Worm (Caenorhabditis elegans): Measurements from ENCODE around the gene ZK792.1.

ZK792.1 gene

ce11 chrIV:11703685-11704296, 44.1 kb downstream of the ZK792.1 start, which contains the start of the genes T22B3.3 and alg-3:
Gene T22B3.3, minus strand, starts transcription at chrIV:11703785.
Gene alg-3, plus strand, starts transcription at chrIV:11704246.
- TF ChIP-seq attf-4 (tag; optimal IDR thresholded peaks at IDR 0.05) (no peak), unc-130 (GFP tag; optimal IDR thresholded peaks at IDR 0.05) (no peak), ZK546.5 (tag; optimal IDR thresholded peaks at IDR 0.05) (no peak), dmd-6 (GFP tag; IDR thresholded peaks at IDR 0.05) (no peak), unc-39 (tag; optimal IDR thresholded peaks at IDR 0.05) (no peak), nhr-41 (GFP tag; IDR thresholded peaks at IDR 0.05) (no peak), unc-62 (GFP tag; optimal IDR thresholded peaks at IDR 0.05 in 1 of 2) (no peak), unc-62 (tag; optimal IDR thresholded peaks at IDR 0.05) (no peak), lin-15B (tag; optimal IDR thresholded peaks at IDR 0.05) (no peak), hlh-30 (tag; optimal IDR thresholded peaks at IDR 0.05; ENCODE audit: insufficient read depth) (no peak), tag-97 (GFP tag; IDR thresholded peaks at IDR 0.05) (no peak), pqm-1 (tag; optimal IDR thresholded peaks at IDR 0.05) (no peak), ceh-20 (GFP tag; IDR thresholded peaks at IDR 0.05) (no peak), lim-7 (GFP tag; IDR thresholded peaks at IDR 0.05) (no peak)

- TF ChIP-seq daf-16 (GFP tag; optimal IDR thresholded peaks at IDR 0.05): peak in 1 of 2 experiments; percentile 22
- TF ChIP-seq daf-16 (tag; optimal IDR thresholded peaks at IDR 0.05): no peak
- TF ChIP-seq lir-3 (tag; optimal IDR thresholded peaks at IDR 0.05): no peak
- TF ChIP-seq hlh-11 (tag; optimal IDR thresholded peaks at IDR 0.05): peak; percentile 9
- peak in 1 of 2 experiments; percentile 49 for TF ChIP-seq unc-62 (GFP tag; optimal IDR thresholded peaks at IDR 0.05 in 1 of 2)
- no peak for TF ChIP-seq unc-62 (tag; optimal IDR thresholded peaks at IDR 0.05)
These were observed 50.7 kb downstream of the ZK792.1 start for ce11 chrIV:11710331-11710730.

- no peak for TF ChIP-seq ama-1 (optimal IDR thresholded peaks at IDR 0.05)
- TF ChIP-seq Y75B8A.6 (GFP tag; IDR thresholded peaks at IDR 0.05): no peak
- no peak for TF ChIP-seq Y105C5A.15 (GFP tag; IDR thresholded peaks at IDR 0.05)
- no peak for TF ChIP-seq F37D6.2 (tag; optimal IDR thresholded peaks at IDR 0.05)
- TF ChIP-seq Y5F2A.4 (GFP tag; optimal IDR thresholded peaks at IDR 0.05): no peak
These were observed 53.6 kb downstream of the ZK792.1 start for ce11 chrIV:11713289-11713688.

- TF ChIP-seq madf-9 (GFP tag; conservative IDR thresholded peaks at IDR 0.05) (no peak), snpc-4 (tag; optimal IDR thresholded peaks at IDR 0.05) (no peak), lim-7 (GFP tag; IDR thresholded peaks at IDR 0.05) (no peak), lsy-2 (tag; optimal IDR thresholded peaks at IDR 0.05) (no peak), ces-1 (GFP tag; optimal IDR thresholded peaks at IDR 0.05) (no peak), aly-2 (tag; optimal IDR thresholded peaks at IDR 0.05) (no peak), daf-19 (GFP tag; conservative IDR thresholded peaks at IDR 0.05) (no peak), pqm-1 (tag; optimal IDR thresholded peaks at IDR 0.05) (no peak), nhr-77 (tag; optimal IDR thresholded peaks at IDR 0.05) (no peak), nhr-41 (GFP tag; IDR thresholded peaks at IDR 0.05) (no peak), ceh-28 (tag; optimal IDR thresholded peaks at IDR 0.05) (no peak), ztf-7 (tag; optimal IDR thresholded peaks at IDR 0.05) (no peak), daf-16 (GFP tag; optimal IDR thresholded peaks at IDR 0.05) (no peak), daf-16 (tag; optimal IDR thresholded peaks at IDR 0.05) (no peak), cey-2 (tag; optimal IDR thresholded peaks at IDR 0.05; ENCODE audit: borderline replicate concordance, insufficient read depth) (no peak), lir-3 (tag; optimal IDR thresholded peaks at IDR 0.05) (no peak), nhr-28 (tag; optimal IDR thresholded peaks at IDR 0.05) (no peak)
These were observed 55.1 kb downstream of the ZK792.1 start, which contains the start of gene magi-1 for ce11 chrIV:11714739-11715138. Gene magi-1, plus strand, starts transcription at chrIV:11715039.

Measured in whole organism, L4 larva.